Fruit fly (Drosophila melanogaster): ENCODE measurements around the gene CG10486.

DNA sequence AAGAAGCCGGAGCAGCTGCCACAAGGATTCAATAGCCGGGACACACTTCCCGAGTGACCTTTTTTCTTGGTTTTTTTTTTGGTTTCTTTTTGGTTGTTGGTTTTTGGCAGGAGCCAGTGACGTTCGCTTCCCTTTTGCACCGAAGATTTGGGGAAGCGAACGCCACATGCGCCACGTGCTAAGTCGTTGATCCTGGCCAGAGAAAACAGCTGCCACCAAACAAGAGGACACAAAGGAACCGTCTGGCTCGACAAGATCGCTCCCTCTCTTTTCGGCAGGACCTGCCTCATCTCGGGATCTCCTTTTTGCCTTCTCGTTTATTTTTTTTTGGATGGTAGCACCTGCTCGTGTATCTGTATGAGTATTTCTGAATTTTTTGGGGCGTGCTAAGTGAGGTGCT is 47.5 kb downstream of the CG10486 start:
- TF ChIP-seq Myc (optimal IDR thresholded peaks at IDR 0.05) (no peak), h (optimal IDR thresholded peaks at IDR 0.05) (no peak), Sin3A (optimal IDR thresholded peaks at IDR 0.05) (no peak), ttk (optimal IDR thresholded peaks at IDR 0.05) (no peak), insv (optimal IDR thresholded peaks at IDR 0.05) (no peak), psq (optimal IDR thresholded peaks at IDR 0.05) (no peak)
